Worm (Caenorhabditis elegans): Measurements from ENCODE around the gene ttr-28.

The ttr-28 gene

ce11 chrV:12882370-12882769, 22.6 kb downstream of the ttr-28 start:
- TF ChIP-seq ztf-4 (tag; optimal IDR thresholded peaks at IDR 0.05) (no peak), nhr-12 (tag; optimal IDR thresholded peaks at IDR 0.05) (no peak), fos-1 (tag; optimal IDR thresholded peaks at IDR 0.05) (no peak), unc-62 (GFP tag; optimal IDR thresholded peaks at IDR 0.05) (no peak), ceh-9 (tag; optimal IDR thresholded peaks at IDR 0.05) (no peak), ztf-11 (tag; optimal IDR thresholded peaks at IDR 0.05) (no peak), nhr-237 (tag; optimal IDR thresholded peaks at IDR 0.05) (no peak), fkh-2 (tag; optimal IDR thresholded peaks at IDR 0.05) (no peak), zag-1 (tag; optimal IDR thresholded peaks at IDR 0.05) (no peak), nhr-28 (tag; optimal IDR thresholded peaks at IDR 0.05) (no peak), unc-39 (tag; optimal IDR thresholded peaks at IDR 0.05) (no peak), skn-1 (tag; optimal IDR thresholded peaks at IDR 0.05) (no peak), eor-1 (tag; optimal IDR thresholded peaks at IDR 0.05) (no peak), nhr-23 (tag; optimal IDR thresholded peaks at IDR 0.05) (no peak), R02D3.7 (tag; optimal IDR thresholded peaks at IDR 0.05) (no peak), fkh-10 (GFP tag; optimal IDR thresholded peaks at IDR 0.05) (no peak), pha-4 (tag; optimal IDR thresholded peaks at IDR 0.05) (no peak)

DNA sequence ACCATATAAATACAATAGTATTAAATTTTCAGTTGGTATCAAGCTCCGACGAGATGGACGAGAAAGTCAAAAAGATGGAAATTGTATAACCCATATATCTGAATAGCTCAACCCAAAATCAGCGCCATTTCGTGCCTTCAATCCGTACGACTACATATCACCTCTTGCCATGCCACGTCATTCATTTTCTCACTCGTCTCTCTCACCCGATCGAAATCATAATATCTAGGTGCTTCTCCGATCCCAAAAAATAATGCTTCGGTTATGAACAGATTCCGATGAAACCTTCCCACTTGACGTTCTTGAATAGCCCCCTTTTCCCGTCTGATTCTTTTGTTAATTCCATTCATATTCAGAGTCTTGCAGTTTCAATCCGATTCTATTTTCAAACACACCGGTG, 23.6 kb downstream of the ttr-28 start:
- TF ChIP-seq skn-1 (tag; optimal IDR thresholded peaks at IDR 0.05) = no peak
- peak; percentile 5 for TF ChIP-seq nhr-25 (tag; optimal IDR thresholded peaks at IDR 0.05)

DNA sequence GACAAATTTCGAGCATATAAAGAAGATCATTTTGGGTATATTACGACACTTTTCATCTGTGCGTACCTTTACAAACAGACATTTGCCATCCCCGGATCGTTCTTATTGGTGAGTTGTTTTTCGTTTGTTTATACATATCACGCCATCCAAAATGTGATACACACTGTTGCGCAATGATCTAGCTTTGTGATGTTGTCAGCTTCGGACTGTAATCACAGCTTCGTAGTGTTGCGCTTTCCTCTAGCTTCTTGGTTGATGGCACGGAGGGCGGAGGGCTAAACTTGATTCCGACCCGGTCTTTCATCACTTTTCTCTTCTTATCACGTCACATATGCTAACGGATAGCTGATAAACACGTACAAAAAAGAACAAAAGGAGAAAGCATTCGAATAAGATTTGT, 25.6 kb downstream of the ttr-28 start:
- TF ChIP-seq nhr-25 (tag; optimal IDR thresholded peaks at IDR 0.05) = peak; percentile 70
- no peak for TF ChIP-seq ceh-16 (tag; optimal IDR thresholded peaks at IDR 0.05)
- TF ChIP-seq ama-1 (optimal IDR thresholded peaks at IDR 0.05) = peak; percentile 36
- TF ChIP-seq nhr-43 (tag; optimal IDR thresholded peaks at IDR 0.05; ENCODE audit: poor library complexity, severe bottlenecking) = peak; percentile 13
- no peak for TF ChIP-seq mml-1 (tag; optimal IDR thresholded peaks at IDR 0.05)
- TF ChIP-seq lin-39 (tag; optimal IDR thresholded peaks at IDR 0.05) = no peak
- no peak for TF ChIP-seq nhr-11 (tag; optimal IDR thresholded peaks at IDR 0.05)
- TF ChIP-seq tbx-2 (tag; optimal IDR thresholded peaks at IDR 0.05) = no peak

DNA sequence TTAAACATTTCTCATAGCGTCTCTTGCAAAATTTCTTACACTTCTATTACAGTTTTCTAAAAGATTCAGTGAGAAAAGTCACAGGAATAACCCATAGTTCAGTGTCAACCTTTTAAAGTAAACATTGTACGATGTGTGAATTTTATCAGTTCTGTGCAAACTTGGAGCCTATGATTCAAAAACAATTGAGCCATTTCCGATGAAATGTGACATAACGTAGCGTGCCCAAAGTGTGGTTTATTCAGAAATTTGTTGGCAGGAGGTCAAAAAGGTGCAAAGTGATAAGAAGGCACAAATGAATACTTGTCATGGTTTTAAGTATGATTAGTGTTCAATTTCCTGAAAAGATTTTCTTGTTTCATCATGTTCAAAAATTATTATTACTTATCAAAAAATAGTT, 27.4 kb downstream of the ttr-28 start:
- peak; percentile 19 for TF ChIP-seq elt-2 (tag; optimal IDR thresholded peaks at IDR 0.05)
- no peak for TF ChIP-seq lin-15B (tag; optimal IDR thresholded peaks at IDR 0.05)

DNA sequence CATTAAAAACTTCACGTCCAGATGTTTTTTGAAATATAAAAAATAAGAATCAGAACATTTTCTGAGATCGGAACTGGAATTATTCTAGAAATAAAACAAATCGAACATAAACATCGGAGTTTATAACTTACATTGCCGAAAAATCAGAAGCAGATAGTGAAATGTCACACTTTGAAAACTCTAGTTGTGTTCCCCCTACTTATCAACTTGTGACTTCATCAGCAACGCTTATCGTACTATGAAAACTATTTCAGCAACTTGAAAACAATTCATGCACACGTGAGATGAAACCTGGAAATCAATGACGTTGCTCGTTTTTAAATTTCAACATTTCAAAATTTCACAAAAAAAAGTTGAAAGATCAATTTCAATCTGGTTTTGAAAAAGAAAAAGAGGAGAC, 28.3 kb downstream of the ttr-28 start:
- peak; percentile 73 for TF ChIP-seq pqm-1 (tag; optimal IDR thresholded peaks at IDR 0.05)
- no peak for TF ChIP-seq fos-1 (tag; optimal IDR thresholded peaks at IDR 0.05)
- TF ChIP-seq elt-2 (tag; optimal IDR thresholded peaks at IDR 0.05) = peak; percentile 73

- TF ChIP-seq nhr-43 (tag; optimal IDR thresholded peaks at IDR 0.05; ENCODE audit: poor library complexity, severe bottlenecking) (peak; percentile 18), nhr-25 (tag; optimal IDR thresholded peaks at IDR 0.05) (peak; percentile 48), ztf-11 (tag; optimal IDR thresholded peaks at IDR 0.05) (no peak), lin-15B (tag; optimal IDR thresholded peaks at IDR 0.05) (no peak)
Measured at ce11 chrV:12875850-12876249, 29.1 kb downstream of the ttr-28 start.

- TF ChIP-seq pha-4 (tag; optimal IDR thresholded peaks at IDR 0.05) (peak; percentile 41), elt-1 (tag; optimal IDR thresholded peaks at IDR 0.05) (no peak)
Measured at ce11 chrV:12871753-12872152, 33.2 kb downstream of the ttr-28 start, which contains the start of gene bus-19. bus-19 (plus strand) TSS chrV:12872053.

ce11 chrV:12870740-12871139, 34.2 kb downstream of the ttr-28 start:
- TF ChIP-seq pha-4 (tag; optimal IDR thresholded peaks at IDR 0.05) (peak; percentile 85), elt-1 (tag; optimal IDR thresholded peaks at IDR 0.05) (no peak)

All from whole organism, L3 larva.